Worm (Caenorhabditis elegans) whole organism, young adult: ENCODE data around the gene nas-17.
"Not testable (repeated sequence)": the region's sequence is repeated elsewhere in the genome, so short reads cannot be mapped to it uniquely, and the experiment has no call there.

Experiments used
- B0261.1 ChIP-seq: sonication (generic microtip); optimal IDR thresholded peaks from 2 replicates; lab custom pipeline; 2016; ENCODE audit warnings: mild to moderate bottlenecking, missing genetic modification characterization, moderate library complexity, missing compliant biosample characterization
- D2030.7 ChIP-seq: fragments of 200-800 bp; sonication (Bioruptor generic); IDR thresholded peaks from 2 replicates; pipeline ENCODE4 v1.3.6; 2022; ENCODE audit warnings: missing genetic modification reagents, missing genetic modification characterization, missing compliant biosample characterization
- F33H1.4 ChIP-seq: fragments of 200-800 bp; sonication (Bioruptor generic); IDR thresholded peaks from 2 replicates; pipeline ENCODE4 v1.3.6; 2022; ENCODE audit warnings: missing genetic modification reagents, missing genetic modification characterization, missing compliant biosample characterization
- Y79H2A.3 ChIP-seq: fragments of 200-800 bp; sonication (Bioruptor generic); conservative IDR thresholded peaks from 2 replicates; pipeline ENCODE4 v1.3.6; 2022; ENCODE audit warnings: missing genetic modification reagents, missing genetic modification characterization, missing compliant biosample characterization
- aptf-2 ChIP-seq: fragments of 200-800 bp; sonication (Bioruptor generic); conservative IDR thresholded peaks from 2 replicates; pipeline ENCODE4 v1.3.6; 2022; ENCODE audit warnings: missing genetic modification reagents, missing genetic modification characterization, missing compliant biosample characterization
- atf-7 ChIP-seq: sonication (generic microtip); optimal IDR thresholded peaks from 2 replicates; lab custom pipeline; 2017; ENCODE audit warnings: mild to moderate bottlenecking, missing genetic modification characterization, missing compliant biosample characterization
- attf-5 ChIP-seq: fragments of 200-800 bp; sonication (Bioruptor generic); optimal IDR thresholded peaks from 2 replicates; lab custom pipeline; 2018; ENCODE audit warnings: mild to moderate bottlenecking, missing genetic modification characterization, missing compliant biosample characterization
- attf-6 ChIP-seq: fragments of 200-800 bp; sonication (Bioruptor generic); IDR thresholded peaks from 2 replicates; pipeline ENCODE4 v1.3.6; 2022; ENCODE audit warnings: missing genetic modification reagents, missing genetic modification characterization, missing compliant biosample characterization
- bed-1 ChIP-seq: fragments of 200-800 bp; sonication (Bioruptor generic); IDR thresholded peaks from 2 replicates; pipeline ENCODE4 v1.3.6; 2022; ENCODE audit warnings: missing genetic modification reagents, missing genetic modification characterization, missing compliant biosample characterization
- ceh-79 ChIP-seq: sonication (generic microtip); optimal IDR thresholded peaks from 2 replicates; lab custom pipeline; 2017; ENCODE audit warnings: mild to moderate bottlenecking, missing genetic modification characterization, missing compliant biosample characterization
- chd-7 ChIP-seq: sonication (generic microtip); optimal IDR thresholded peaks from 2 replicates; lab custom pipeline; 2016; ENCODE audit warnings: mild to moderate bottlenecking, missing genetic modification characterization, moderate library complexity, missing compliant biosample characterization
- dox-1 ChIP-seq: fragments of 200-800 bp; sonication (Bioruptor generic); IDR thresholded peaks from 2 replicates; pipeline ENCODE4 v1.3.6; 2022; ENCODE audit warnings: missing genetic modification reagents, missing genetic modification characterization, missing compliant biosample characterization
- him-1 ChIP-seq: sonication (generic microtip); optimal IDR thresholded peaks from 2 replicates; lab custom pipeline; 2016; ENCODE audit warnings: missing genotype, missing genetic modification reagents, missing genetic modification characterization, missing compliant biosample characterization
- hlh-12 ChIP-seq: sonication (generic microtip); optimal IDR thresholded peaks from 2 replicates; lab custom pipeline; 2016; ENCODE audit warnings: missing genetic modification characterization, missing compliant biosample characterization
- hmg-1.2 ChIP-seq: fragments of 200-800 bp; sonication (Bioruptor generic); IDR thresholded peaks from 2 replicates; pipeline ENCODE4 v1.3.6; 2022; ENCODE audit warnings: missing genetic modification reagents, missing genetic modification characterization, missing compliant biosample characterization
- let-607 ChIP-seq, 2 experiments: fragments of 200-800 bp in 1 of 2; sonication (Bioruptor generic) in 1 of 2; sonication (generic microtip) in 1 of 2; optimal IDR thresholded peaks; 2 replicates each; lab custom pipeline; 2016 to 2018; ENCODE audit warnings: mild to moderate bottlenecking in 2 of 2, missing compliant biosample characterization in 2 of 2, missing genetic modification characterization in 2 of 2, moderate library complexity in 2 of 2, missing genotype in 1 of 2
- lin-26 ChIP-seq: fragments of 200-800 bp; sonication (Bioruptor generic); IDR thresholded peaks from 2 replicates; pipeline ENCODE4 v1.3.6; 2022; ENCODE audit warnings: missing genetic modification reagents, missing genetic modification characterization, missing compliant biosample characterization
- lsl-1 ChIP-seq: fragments of 200-800 bp; sonication (Bioruptor generic); optimal IDR thresholded peaks from 2 replicates; lab custom pipeline; 2018; ENCODE audit warnings: mild to moderate bottlenecking, missing genetic modification characterization, moderate library complexity, missing compliant biosample characterization
- madf-6 ChIP-seq: fragments of 200-800 bp; sonication (Bioruptor generic); IDR thresholded peaks from 2 replicates; pipeline ENCODE4 v1.3.6; 2022; ENCODE audit warnings: missing genetic modification reagents, missing genetic modification characterization, missing compliant biosample characterization
- mel-28 ChIP-seq: sonication (generic microtip); optimal IDR thresholded peaks from 2 replicates; lab custom pipeline; 2016; ENCODE audit warnings: borderline replicate concordance, mild to moderate bottlenecking, missing genetic modification characterization, missing compliant biosample characterization
- nfya-1 ChIP-seq: sonication (generic microtip); optimal IDR thresholded peaks from 2 replicates; lab custom pipeline; 2017; ENCODE audit warnings: antibody characterized with exemption, missing compliant biosample characterization, missing genetic modification characterization, borderline replicate concordance; ENCODE audit not compliant: insufficient read depth
- nfyb-1 ChIP-seq: fragments of 200-800 bp; sonication (Bioruptor generic); IDR thresholded peaks from 2 replicates; pipeline ENCODE4 v1.3.6; 2022; ENCODE audit warnings: missing genetic modification reagents, missing genetic modification characterization, missing compliant biosample characterization
- nhr-120 ChIP-seq: fragments of 200-800 bp; sonication (Bioruptor generic); IDR thresholded peaks from 2 replicates; pipeline ENCODE4 v1.3.6; 2022; ENCODE audit warnings: missing genetic modification characterization, missing compliant biosample characterization
- pbrm-1 ChIP-seq: fragments of 200-800 bp; sonication (Bioruptor generic); IDR thresholded peaks from 2 replicates; pipeline ENCODE4 v1.3.6; 2022; ENCODE audit warnings: missing genetic modification reagents, missing genetic modification characterization, missing compliant biosample characterization
- rpc-1 ChIP-seq, 2 experiments: fragments of 150-350 bp in 1 of 2; sonication (generic microtip) in 1 of 2; optimal IDR thresholded peaks; 2 replicates each; lab custom pipeline; 2014 to 2018; ENCODE audit warnings: missing biosample characterization in 1 of 2, missing genetic modification characterization in 1 of 2, missing genetic modification reagents in 1 of 2, missing genotype in 1 of 2
- sea-2 ChIP-seq: fragments of 200-800 bp; sonication (Bioruptor generic); IDR thresholded peaks from 2 replicates; pipeline ENCODE4 v1.3.6; 2022; ENCODE audit warnings: missing genetic modification characterization, missing compliant biosample characterization
- snpc-1.1 ChIP-seq: sonication (generic microtip); optimal IDR thresholded peaks from 2 replicates; lab custom pipeline; 2017; ENCODE audit warnings: missing genetic modification characterization, mild to moderate bottlenecking, missing compliant biosample characterization, antibody characterized with exemption, moderate library complexity, missing genotype, missing genetic modification reagents; ENCODE audit not compliant: insufficient read depth
- snpc-1.3 ChIP-seq: sonication (generic microtip); optimal IDR thresholded peaks from 2 replicates; lab custom pipeline; 2017; ENCODE audit warnings: missing genetic modification characterization, mild to moderate bottlenecking, missing compliant biosample characterization, antibody characterized with exemption, moderate library complexity, missing genotype, missing genetic modification reagents; ENCODE audit not compliant: insufficient read depth
- snpc-3.4 ChIP-seq: sonication (generic microtip); optimal IDR thresholded peaks from 2 replicates; lab custom pipeline; 2017; ENCODE audit warnings: missing genetic modification characterization, mild to moderate bottlenecking, missing compliant biosample characterization, antibody characterized with exemption, moderate library complexity, missing genotype, missing genetic modification reagents
- snpc-4 ChIP-seq, 5 experiments: fragments of 150-350 bp in 1 of 5; sonication (generic microtip) in 4 of 5; optimal IDR thresholded peaks; 2 replicates each; lab custom pipeline; 2014 to 2018; ENCODE audit warnings: missing genetic modification characterization in 5 of 5, missing biosample characterization in 3 of 5, antibody characterized with exemption in 2 of 5, mild to moderate bottlenecking in 2 of 5, missing compliant biosample characterization in 2 of 5, missing genotype in 2 of 5, moderate library complexity in 2 of 5, missing genetic modification reagents in 1 of 5
- tbp1 ChIP-seq: fragments of 200-800 bp; sonication (Bioruptor generic); optimal IDR thresholded peaks from 2 replicates; lab custom pipeline; 2018; ENCODE audit warnings: mild to moderate bottlenecking, missing genetic modification characterization, missing compliant biosample characterization
- ztf-28 ChIP-seq: fragments of 200-800 bp; sonication (Bioruptor generic); IDR thresholded peaks from 2 replicates; pipeline ENCODE4 v1.3.6; 2022; ENCODE audit warnings: missing genetic modification reagents, missing genetic modification characterization, missing compliant biosample characterization

The nas-17 gene

ce11 chrV:11391033-11391432 lies 7.7 kb upstream of the nas-17 start:
- peak; percentile 52; the same call in 1 of the 2 replicates for TF ChIP-seq pbrm-1 (GFP tag; lab: Robert Waterston, UW)
- peak; percentile 85 for TF ChIP-seq snpc-4 (GFP tag; optimal IDR thresholded peaks at IDR 0.05; lab: Kevin White, UChicago)
- peak in 3 of 4 experiments; percentile 86 to 92 (median 91) for TF ChIP-seq snpc-4 (tag; optimal IDR thresholded peaks at IDR 0.05; lab: Kevin White, UChicago)
- TF ChIP-seq tbp1: peak; percentile 60
- TF ChIP-seq snpc-1.3: peak; percentile 15
- TF ChIP-seq hmg-1.2: peak; percentile 73
- peak; percentile 14 for TF ChIP-seq lsl-1
- peak; percentile 88 for TF ChIP-seq snpc-1.1 (tag; lab: Kevin White, UChicago)
- peak; percentile 48 for TF ChIP-seq him-1 (tag; lab: Kevin White, UChicago)
- TF ChIP-seq snpc-3.4 (tag; lab: Kevin White, UChicago): peak; percentile 61
- TF ChIP-seq F33H1.4 (GFP tag; lab: Robert Waterston, UW): 0 out of 2 replicates have a peak, but pooled peaks have one; percentile 30
- peak; percentile 73; the same call in 1 of the 2 replicates for TF ChIP-seq dox-1 (GFP tag; lab: Robert Waterston, UW)
- peak; percentile 40; the same call in 1 of the 2 replicates for TF ChIP-seq madf-6 (GFP tag; lab: Robert Waterston, UW)
- 0 out of 2 replicates have a peak, but pooled peaks have one; percentile 32 for TF ChIP-seq lin-26 (GFP tag; lab: Robert Waterston, UW)
- peak; percentile 62 for TF ChIP-seq D2030.7 (GFP tag; lab: Robert Waterston, UW)
- peak; percentile 47; the same call in 1 of the 2 replicates for TF ChIP-seq nfyb-1 (GFP tag; lab: Robert Waterston, UW)
- TF ChIP-seq, all 124 proteins: peak for 15; not testable (repeated sequence) for 109

ce11 chrV:11392020-11392419 lies 6.7 kb upstream of the nas-17 start, which contains the start of gene nas-16:
Gene nas-16, plus strand, starts transcription at chrV:11392320.
- TF ChIP-seq ceh-79 (tag; lab: Kevin White, UChicago): no peak

- TF ChIP-seq nfya-1 (tag; lab: Kevin White, UChicago); ztf-28 (GFP tag; lab: Robert Waterston, UW); attf-6 (GFP tag; lab: Robert Waterston, UW): not testable (repeated sequence)
These were observed 3.7 kb upstream of the nas-17 start, which contains the start of gene K03B8.4 for ce11 chrV:11395024-11395423. Gene K03B8.4, minus strand, starts transcription at chrV:11395124.

ce11 chrV:11396134-11396533 lies 2.6 kb upstream of the nas-17 start, which contains the start of gene nas-18:
Gene nas-18, plus strand, starts transcription at chrV:11396434.
- TF ChIP-seq Y79H2A.3, lin-26, nhr-120 (GFP tag; lab: Robert Waterston, UW): not testable (repeated sequence)

- no peak for TF ChIP-seq nfya-1 (tag; lab: Kevin White, UChicago)
- no peak for TF ChIP-seq ceh-79 (tag; lab: Kevin White, UChicago)
- no peak for TF ChIP-seq sea-2 (GFP tag; lab: Robert Waterston, UW)
- no peak for TF ChIP-seq attf-5 (GFP tag; lab: Kevin White, UChicago)
- no peak for TF ChIP-seq aptf-2 (GFP tag; lab: Robert Waterston, UW)
These were observed 3.9 kb downstream of the nas-17 start, which contains the start of gene nas-19 for ce11 chrV:11402610-11403009. Gene nas-19, minus strand, starts transcription at chrV:11402710.

ce11 chrV:11403059-11403458 lies 4.3 kb downstream of the nas-17 start:
- TF ChIP-seq bed-1 (GFP tag; lab: Robert Waterston, UW) (no peak), nfya-1 (tag; lab: Kevin White, UChicago) (no peak), hlh-12 (tag; lab: Kevin White, UChicago) (no peak), mel-28 (tag; lab: Kevin White, UChicago) (no peak), chd-7 (tag; lab: Kevin White, UChicago) (no peak), atf-7 (tag; lab: Kevin White, UChicago) (no peak), B0261.1 (tag; lab: Kevin White, UChicago) (no peak), lin-26 (GFP tag; lab: Robert Waterston, UW) (no peak), rpc-1 (optimal IDR thresholded peaks at IDR 0.05; lab: Kevin White, UChicago) (no peak), rpc-1 (tag; optimal IDR thresholded peaks at IDR 0.05; lab: Kevin White, UChicago) (no peak), let-607 (tag; optimal IDR thresholded peaks at IDR 0.05; lab: Kevin White, UChicago) (no peak)
